Worm (Caenorhabditis elegans) whole organism, L1 larva: ENCODE results near the gene F09G2.2.

Source experiments
- C04F5.9 ChIP-seq: sonication (generic microtip); optimal IDR thresholded peaks from 2 replicates; lab custom pipeline; 2016; ENCODE audit warnings: missing genetic modification characterization, missing compliant biosample characterization
- C16A3.4 ChIP-seq: fragments of 150-350 bp; optimal IDR thresholded peaks from 2 replicates; lab custom pipeline; 2014; ENCODE audit warnings: missing biosample characterization, missing genetic modification characterization
- C34B4.2 ChIP-seq: sonication (generic microtip); optimal IDR thresholded peaks from 2 replicates; lab custom pipeline; 2017; ENCODE audit warnings: mild to moderate bottlenecking, missing genetic modification characterization, missing compliant biosample characterization
- alr-1 ChIP-seq: fragments of 200-800 bp; sonication (Bioruptor generic); optimal IDR thresholded peaks from 2 replicates; lab custom pipeline; 2018; ENCODE audit warnings: borderline replicate concordance, mild to moderate bottlenecking, missing genetic modification characterization, missing compliant biosample characterization
- ceh-63 ChIP-seq: fragments of 200-800 bp; sonication (Bioruptor generic); optimal IDR thresholded peaks from 2 replicates; lab custom pipeline; 2018; ENCODE audit warnings: mild to moderate bottlenecking, missing genetic modification characterization, missing compliant biosample characterization
- ceh-8 ChIP-seq: fragments of 200-800 bp; sonication (Bioruptor generic); optimal IDR thresholded peaks from 2 replicates; lab custom pipeline; 2018; ENCODE audit warnings: mild to moderate bottlenecking, missing genetic modification characterization, moderate library complexity, missing compliant biosample characterization
- ceh-82 ChIP-seq, 3 experiments: fragments of 150-350 bp in 1 of 3; sonication (generic microtip) in 2 of 3; optimal IDR thresholded peaks; 2 replicates each; lab custom pipeline; 2014 to 2017; ENCODE audit warnings: missing biosample characterization in 3 of 3, missing genetic modification characterization in 3 of 3
- ces-1 ChIP-seq: fragments of 150-350 bp; optimal IDR thresholded peaks from 2 replicates; lab custom pipeline; 2014; ENCODE audit warnings: missing biosample characterization, missing genetic modification reagents, missing genetic modification characterization
- dsc-1 ChIP-seq: sonication (generic microtip); optimal IDR thresholded peaks from 2 replicates; lab custom pipeline; 2016; ENCODE audit warnings: mild to moderate bottlenecking, missing genetic modification characterization, missing compliant biosample characterization
- efl-1 ChIP-seq, 4 experiments: fragments of 150-350 bp; optimal IDR thresholded peaks in 3 of 4; peaks in 1 of 4; 1 replicate in 1 of 4; 2 replicates in 3 of 4; lab custom pipeline; 2014; ENCODE audit warnings: missing biosample characterization in 2 of 4, missing genetic modification characterization in 2 of 4, missing genetic modification reagents in 2 of 4
- efl-3 ChIP-seq: fragments of 200-800 bp; sonication (Bioruptor generic); optimal IDR thresholded peaks from 2 replicates; lab custom pipeline; 2018; ENCODE audit warnings: mild to moderate bottlenecking, missing genetic modification characterization, missing compliant biosample characterization
- elt-2 ChIP-seq: sonication (generic microtip); optimal IDR thresholded peaks from 2 replicates; lab custom pipeline; 2016; ENCODE audit warnings: missing genetic modification characterization, mild to moderate bottlenecking, inconsistent platforms, missing compliant biosample characterization, missing genetic modification reagents
- elt-3 ChIP-seq, 6 experiments: fragments of 150-350 bp in 1 of 6; sonication (generic microtip); optimal IDR thresholded peaks; 2 replicates each; lab custom pipeline; 2017 to 2018; ENCODE audit warnings: missing biosample characterization in 6 of 6, missing genetic modification characterization in 6 of 6, inconsistent platforms in 1 of 6
- ets-5 ChIP-seq: fragments of 200-800 bp; sonication (Bioruptor generic); IDR thresholded peaks from 2 replicates; pipeline ENCODE4 v1.3.6; 2022; ENCODE audit warnings: missing genetic modification characterization, missing compliant biosample characterization
- fkh-10 ChIP-seq: sonication (generic microtip); optimal IDR thresholded peaks from 2 replicates; lab custom pipeline; 2017; ENCODE audit warnings: missing biosample characterization, missing genetic modification reagents, missing genetic modification characterization
- fkh-4 ChIP-seq: sonication (generic microtip); optimal IDR thresholded peaks from 2 replicates; lab custom pipeline; 2016; ENCODE audit warnings: missing compliant biosample characterization, missing genetic modification characterization, borderline replicate concordance
- fos-1 ChIP-seq: fragments of 150-350 bp; optimal IDR thresholded peaks from 2 replicates; lab custom pipeline; 2014; ENCODE audit warnings: missing biosample characterization, missing genetic modification characterization
- hlh-17 ChIP-seq: fragments of 200-800 bp; sonication (Bioruptor generic); optimal IDR thresholded peaks from 2 replicates; lab custom pipeline; 2018; ENCODE audit warnings: missing genetic modification characterization, mild to moderate bottlenecking, missing compliant biosample characterization, moderate library complexity, borderline replicate concordance
- hpl-2 ChIP-seq: fragments of 150-350 bp; optimal IDR thresholded peaks from 2 replicates; lab custom pipeline; 2014; ENCODE audit warnings: missing biosample characterization, missing genetic modification reagents, missing genetic modification characterization
- lin-13 ChIP-seq: fragments of 150-350 bp; optimal IDR thresholded peaks from 2 replicates; lab custom pipeline; 2014; ENCODE audit warnings: missing biosample characterization, missing genetic modification reagents, missing genetic modification characterization
- lin-15B ChIP-seq: fragments of 150-350 bp; sonication (generic microtip); optimal IDR thresholded peaks from 3 replicates; lab custom pipeline; 2014; ENCODE audit warnings: missing biosample characterization, missing genetic modification characterization
- lin-39 ChIP-seq: fragments of 150-350 bp; optimal IDR thresholded peaks from 2 replicates; lab custom pipeline; 2014; ENCODE audit warnings: missing biosample characterization, missing genetic modification reagents, missing genetic modification characterization
- lir-3 ChIP-seq: sonication (generic microtip); optimal IDR thresholded peaks from 2 replicates; lab custom pipeline; 2016; ENCODE audit warnings: mild to moderate bottlenecking, missing genetic modification characterization, moderate library complexity, missing compliant biosample characterization; ENCODE audit not compliant: poor library complexity
- lsy-2 ChIP-seq, 2 experiments: fragments of 150-350 bp; optimal IDR thresholded peaks; 2 replicates each; lab custom pipeline; 2014; ENCODE audit warnings: missing biosample characterization in 2 of 2, missing genetic modification characterization in 2 of 2
- mab-9 ChIP-seq: fragments of 200-800 bp; sonication (Bioruptor generic); IDR thresholded peaks from 2 replicates; pipeline ENCODE4 v1.3.6; 2022; ENCODE audit warnings: missing genetic modification reagents, missing genetic modification characterization, missing compliant biosample characterization
- mdl-1 ChIP-seq, 2 experiments: fragments of 150-350 bp; optimal IDR thresholded peaks; 2 replicates each; lab custom pipeline; 2014 to 2017; ENCODE audit warnings: missing biosample characterization in 2 of 2, missing genetic modification characterization in 2 of 2, inconsistent platforms in 1 of 2
- mep-1 ChIP-seq: fragments of 150-350 bp; optimal IDR thresholded peaks from 2 replicates; lab custom pipeline; 2014; ENCODE audit warnings: missing biosample characterization, missing genetic modification characterization
- nhr-47 ChIP-seq: sonication (generic microtip); optimal IDR thresholded peaks from 2 replicates; lab custom pipeline; 2016; ENCODE audit warnings: mild to moderate bottlenecking, missing genetic modification characterization, moderate library complexity, missing compliant biosample characterization
- nhr-71 ChIP-seq: sonication (generic microtip); optimal IDR thresholded peaks from 2 replicates; lab custom pipeline; 2016; ENCODE audit warnings: mild to moderate bottlenecking, missing genetic modification characterization, moderate library complexity, missing compliant biosample characterization
- nhr-85 ChIP-seq: sonication (generic microtip); peaks from one replicate; lab custom pipeline; 2016; ENCODE audit warnings: missing genetic modification characterization, inconsistent platforms, missing compliant biosample characterization
- nhr-90 ChIP-seq: sonication (generic microtip); optimal IDR thresholded peaks from 2 replicates; lab custom pipeline; 2016; ENCODE audit warnings: mild to moderate bottlenecking, missing genetic modification characterization, missing compliant biosample characterization; ENCODE audit not compliant: poor library complexity
- pax-3 ChIP-seq: fragments of 200-800 bp; sonication (Bioruptor generic); optimal IDR thresholded peaks from 2 replicates; lab custom pipeline; 2018; ENCODE audit warnings: mild to moderate bottlenecking, missing genetic modification characterization, moderate library complexity, missing compliant biosample characterization
- pqm-1 ChIP-seq: sonication (generic microtip); optimal IDR thresholded peaks from 3 replicates; lab custom pipeline; 2017; ENCODE audit warnings: missing biosample characterization, missing genetic modification characterization
- skn-1 ChIP-seq: fragments of 150-350 bp; optimal IDR thresholded peaks from 2 replicates; lab custom pipeline; 2014; ENCODE audit warnings: missing biosample characterization, missing genetic modification characterization
- snu-23 ChIP-seq: sonication (generic microtip); optimal IDR thresholded peaks from 2 replicates; lab custom pipeline; 2016; ENCODE audit warnings: missing genetic modification characterization, missing compliant biosample characterization
- sptf-1 ChIP-seq: fragments of 150-350 bp; optimal IDR thresholded peaks from 2 replicates; lab custom pipeline; 2014; ENCODE audit warnings: missing biosample characterization, missing genetic modification characterization
- sup-37 ChIP-seq: fragments of 200-800 bp; sonication (Bioruptor generic); optimal IDR thresholded peaks from 2 replicates; lab custom pipeline; 2018; ENCODE audit warnings: mild to moderate bottlenecking, missing genetic modification characterization, missing compliant biosample characterization
- swsn-7 ChIP-seq: sonication (generic microtip); optimal IDR thresholded peaks from 2 replicates; lab custom pipeline; 2016; ENCODE audit warnings: missing genetic modification characterization, missing compliant biosample characterization
- unc-30 ChIP-seq: sonication (generic microtip); optimal IDR thresholded peaks from 2 replicates; lab custom pipeline; 2017; ENCODE audit warnings: missing biosample characterization, missing genetic modification characterization
- unc-62 ChIP-seq: fragments of 150-350 bp; optimal IDR thresholded peaks from 2 replicates; lab custom pipeline; 2014; ENCODE audit warnings: missing biosample characterization, missing genetic modification reagents, missing genetic modification characterization
- unc-98 ChIP-seq: fragments of 200-800 bp; sonication (Bioruptor generic); IDR thresholded peaks from 2 replicates; pipeline ENCODE4 v1.3.6; 2022; ENCODE audit warnings: missing genetic modification characterization, missing compliant biosample characterization
- vab-15 ChIP-seq: sonication (generic microtip); optimal IDR thresholded peaks from 2 replicates; lab custom pipeline; 2017; ENCODE audit warnings: missing genotype, mild to moderate bottlenecking, missing genetic modification characterization, missing compliant biosample characterization
- xbp-1 ChIP-seq: sonication (generic microtip); optimal IDR thresholded peaks from 2 replicates; lab custom pipeline; 2016; ENCODE audit warnings: missing genetic modification characterization, missing compliant biosample characterization
- zag-1 ChIP-seq: fragments of 150-350 bp; optimal IDR thresholded peaks from 2 replicates; lab custom pipeline; 2014; ENCODE audit warnings: missing biosample characterization, missing genetic modification characterization
- zip-4 ChIP-seq: fragments of 200-800 bp; sonication (Bioruptor generic); optimal IDR thresholded peaks from 2 replicates; lab custom pipeline; 2018; ENCODE audit warnings: mild to moderate bottlenecking, missing genetic modification characterization, moderate library complexity, missing compliant biosample characterization

F09G2.2 gene

ce11 chrV:7194818-7195217, 1.9 kb upstream of the F09G2.2 start:
- TF ChIP-seq pqm-1 (tag; lab: Kevin White, UChicago) (no peak), ceh-8 (GFP tag; lab: Kevin White, UChicago) (no peak), vab-15 (tag; lab: Kevin White, UChicago) (no peak), hpl-2 (no peak), lir-3 (tag; lab: Kevin White, UChicago) (no peak), C16A3.4 (tag; lab: Kevin White, UChicago) (no peak), fkh-4 (tag; lab: Kevin White, UChicago) (no peak), mab-9 (GFP tag; lab: Robert Waterston, UW) (no peak), efl-1 (optimal IDR thresholded peaks at IDR 0.05; lab: Kevin White, UChicago) (no peak), efl-1 (GFP tag; optimal IDR thresholded peaks at IDR 0.05 in 1 of 2; lab: Kevin White, UChicago) (no peak), hlh-17 (no peak), unc-62 (no peak), nhr-90 (tag; lab: Kevin White, UChicago) (no peak)

- no peak for TF ChIP-seq ets-5 (GFP tag; lab: Robert Waterston, UW)
- no peak for TF ChIP-seq efl-3 (GFP tag; lab: Kevin White, UChicago)
- TF ChIP-seq sptf-1 (tag; lab: Kevin White, UChicago) = no peak
- TF ChIP-seq elt-2 (tag; lab: Kevin White, UChicago) = no peak
- no peak for TF ChIP-seq unc-62
- TF ChIP-seq skn-1 (tag; lab: Kevin White, UChicago) = no peak
- no peak for TF ChIP-seq ceh-63 (GFP tag; lab: Kevin White, UChicago)
- no peak for TF ChIP-seq pqm-1 (tag; lab: Kevin White, UChicago)
- no peak for TF ChIP-seq dsc-1 (tag; lab: Kevin White, UChicago)
- no peak for TF ChIP-seq zip-4 (GFP tag; lab: Kevin White, UChicago)
- no peak for TF ChIP-seq zag-1 (tag; lab: Kevin White, UChicago)
- TF ChIP-seq C34B4.2 (tag; lab: Kevin White, UChicago) = no peak
- no peak for TF ChIP-seq sup-37 (GFP tag; lab: Kevin White, UChicago)
- TF ChIP-seq elt-3 (tag; optimal IDR thresholded peaks at IDR 0.05; lab: Kevin White, UChicago) = no peak
- no peak for TF ChIP-seq ceh-82 (tag; optimal IDR thresholded peaks at IDR 0.05; lab: Kevin White, UChicago)
- TF ChIP-seq lin-39 (tag; lab: Kevin White, UChicago) = no peak
Measured at ce11 chrV:7196037-7196436, 679 bp upstream of the F09G2.2 start, which contains the start of gene attf-2. Gene attf-2 (minus strand): TSS chrV:7196137.

- TF ChIP-seq lin-13 (GFP tag; lab: Kevin White, UChicago) = no peak
- TF ChIP-seq mep-1 (tag; lab: Kevin White, UChicago) = no peak
- no peak for TF ChIP-seq fos-1 (tag; lab: Kevin White, UChicago)
Measured at ce11 chrV:7197036-7197435, 320 bp downstream of the F09G2.2 start.

- TF ChIP-seq elt-2 (tag; lab: Kevin White, UChicago) = peak; percentile 66
- TF ChIP-seq lsy-2 (tag; optimal IDR thresholded peaks at IDR 0.05; lab: Kevin White, UChicago) = no peak
- no peak for TF ChIP-seq elt-3 (tag; optimal IDR thresholded peaks at IDR 0.05; lab: Kevin White, UChicago)
- peak; percentile 45 for TF ChIP-seq nhr-85 (tag; lab: Kevin White, UChicago)
- no peak for TF ChIP-seq lin-39 (tag; lab: Kevin White, UChicago)
- TF ChIP-seq lin-13 (GFP tag; lab: Kevin White, UChicago) = no peak
- no peak for TF ChIP-seq ces-1 (GFP tag; lab: Kevin White, UChicago)
- TF ChIP-seq unc-30 (tag; lab: Kevin White, UChicago) = no peak
- no peak for TF ChIP-seq lin-15B (tag; lab: Kevin White, UChicago)
- TF ChIP-seq nhr-90 (tag; lab: Kevin White, UChicago) = peak; percentile 13
- TF ChIP-seq nhr-47 (tag; lab: Kevin White, UChicago) = peak; percentile 4
- TF ChIP-seq C04F5.9 = no peak
- no peak for TF ChIP-seq skn-1 (tag; lab: Kevin White, UChicago)
- no peak for TF ChIP-seq dsc-1 (tag; lab: Kevin White, UChicago)
- TF ChIP-seq mdl-1 (tag; optimal IDR thresholded peaks at IDR 0.05; lab: Kevin White, UChicago) = no peak
- no peak for TF ChIP-seq unc-62
- peak; percentile 9 for TF ChIP-seq snu-23 (GFP tag; lab: Kevin White, UChicago)
- peak; percentile 1 for TF ChIP-seq nhr-71
- no peak for TF ChIP-seq alr-1 (tag; lab: Kevin White, UChicago)
- TF ChIP-seq efl-1 (optimal IDR thresholded peaks at IDR 0.05; lab: Kevin White, UChicago) = no peak
- TF ChIP-seq efl-1 (GFP tag; optimal IDR thresholded peaks at IDR 0.05 in 1 of 2; lab: Kevin White, UChicago) = peak in 1 of 2 experiments; percentile 91
- TF ChIP-seq swsn-7 = no peak
- peak; percentile 2 for TF ChIP-seq pax-3
- no peak for TF ChIP-seq fkh-10
- no peak for TF ChIP-seq unc-98 (GFP tag; lab: Robert Waterston, UW)
- no peak for TF ChIP-seq xbp-1
- no peak for TF ChIP-seq ets-5 (GFP tag; lab: Robert Waterston, UW)
Measured at ce11 chrV:7198403-7198802, 1.7 kb downstream of the F09G2.2 start.
